Fruit fly (Drosophila melanogaster): ENCODE measurements around the gene CG3719.

The CG3719 gene

dm6 chrX:1357501-1357900 lies 22.8 kb downstream of the CG3719 start, which contains the start of gene png:
Gene png, minus strand, starts transcription at chrX:1357601.
- TF ChIP-seq psq (optimal IDR thresholded peaks at IDR 0.05) (no peak), pan (optimal IDR thresholded peaks at IDR 0.05) (no peak), Dll (optimal IDR thresholded peaks at IDR 0.05) (no peak), EcR (GFP tag; optimal IDR thresholded peaks at IDR 0.05) (no peak), usp (GFP tag; optimal IDR thresholded peaks at IDR 0.05) (no peak), CG8478 (optimal IDR thresholded peaks at IDR 0.05) (no peak)

dm6 chrX:1353322-1354212 lies 26.7 kb downstream of the CG3719 start, which contains the start of the genes CG12773 and CG11417:
Gene CG12773, minus strand, starts transcription at chrX:1353981.
Gene CG11417, plus strand, starts transcription at chrX:1354014.
- TF ChIP-seq Dll (optimal IDR thresholded peaks at IDR 0.05): no peak
- no peak for TF ChIP-seq EcR (GFP tag; optimal IDR thresholded peaks at IDR 0.05)
- TF ChIP-seq CG8478 (optimal IDR thresholded peaks at IDR 0.05): no peak
- no peak for TF ChIP-seq usp (GFP tag; optimal IDR thresholded peaks at IDR 0.05)

DNA sequence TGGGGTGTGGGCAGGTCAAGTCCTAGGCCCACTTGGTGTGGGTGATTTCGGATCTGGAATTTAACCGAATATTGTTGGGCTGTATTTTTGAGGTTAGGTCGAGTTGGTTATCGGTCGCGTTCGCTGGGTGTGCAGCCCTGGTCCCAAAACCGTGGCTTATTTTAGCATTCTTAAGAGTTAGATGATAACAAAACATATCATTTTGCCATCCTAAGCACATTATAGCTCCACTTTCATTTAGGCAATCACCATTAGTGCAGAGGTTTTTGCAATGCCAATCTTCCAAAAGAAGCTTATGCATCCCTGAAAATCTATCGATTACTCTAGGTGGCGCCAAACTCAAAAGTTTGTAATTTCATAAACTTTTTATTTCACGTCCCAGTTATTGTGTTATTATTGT lies 31.0 kb downstream of the CG3719 start, which contains the start of gene MTPAP:
Gene MTPAP (minus strand): TSS at position 103 of the 400 bp plus-strand sequence.
- TF ChIP-seq EcR (GFP tag; optimal IDR thresholded peaks at IDR 0.05) (no peak), psq (optimal IDR thresholded peaks at IDR 0.05) (no peak), pan (optimal IDR thresholded peaks at IDR 0.05) (no peak), usp (GFP tag; optimal IDR thresholded peaks at IDR 0.05) (no peak), Dll (optimal IDR thresholded peaks at IDR 0.05) (no peak), CG8478 (optimal IDR thresholded peaks at IDR 0.05) (no peak)

dm6 chrX:1346833-1347232 lies 33.4 kb downstream of the CG3719 start:
- TF ChIP-seq pan (optimal IDR thresholded peaks at IDR 0.05): no peak
- no peak for TF ChIP-seq CG8478 (optimal IDR thresholded peaks at IDR 0.05)
- TF ChIP-seq psq (optimal IDR thresholded peaks at IDR 0.05): no peak
- no peak for TF ChIP-seq EcR (GFP tag; optimal IDR thresholded peaks at IDR 0.05)
- TF ChIP-seq usp (GFP tag; optimal IDR thresholded peaks at IDR 0.05): no peak
- no peak for TF ChIP-seq Dll (optimal IDR thresholded peaks at IDR 0.05)

DNA sequence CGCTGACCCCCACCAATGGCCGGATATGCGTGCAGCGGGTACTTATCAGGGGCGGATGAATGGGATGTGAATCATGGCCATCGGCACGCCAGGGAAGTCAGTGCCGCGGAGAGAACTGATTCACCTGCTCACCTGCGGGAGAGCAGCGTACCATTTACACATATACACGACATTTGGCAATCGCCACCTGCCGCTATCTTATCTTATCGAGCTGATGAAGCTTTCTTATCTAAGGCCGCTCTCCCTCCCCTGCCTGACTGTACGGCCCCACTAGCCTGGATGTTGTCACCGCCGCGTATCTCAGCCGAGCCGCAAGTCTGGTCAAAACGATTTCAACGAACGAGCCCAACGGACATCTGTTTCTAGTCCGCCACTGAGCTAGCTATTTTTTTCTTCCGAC lies 34.0 kb downstream of the CG3719 start, which contains the start of gene Tsp2A:
Gene Tsp2A (plus strand): TSS at position 298 of the 400 bp plus-strand sequence.
- TF ChIP-seq pan (optimal IDR thresholded peaks at IDR 0.05): no peak
- no peak for TF ChIP-seq usp (GFP tag; optimal IDR thresholded peaks at IDR 0.05)
- no peak for TF ChIP-seq psq (optimal IDR thresholded peaks at IDR 0.05)
- TF ChIP-seq CG8478 (optimal IDR thresholded peaks at IDR 0.05): no peak
- no peak for TF ChIP-seq EcR (GFP tag; optimal IDR thresholded peaks at IDR 0.05)
- no peak for TF ChIP-seq Dll (optimal IDR thresholded peaks at IDR 0.05)

DNA sequence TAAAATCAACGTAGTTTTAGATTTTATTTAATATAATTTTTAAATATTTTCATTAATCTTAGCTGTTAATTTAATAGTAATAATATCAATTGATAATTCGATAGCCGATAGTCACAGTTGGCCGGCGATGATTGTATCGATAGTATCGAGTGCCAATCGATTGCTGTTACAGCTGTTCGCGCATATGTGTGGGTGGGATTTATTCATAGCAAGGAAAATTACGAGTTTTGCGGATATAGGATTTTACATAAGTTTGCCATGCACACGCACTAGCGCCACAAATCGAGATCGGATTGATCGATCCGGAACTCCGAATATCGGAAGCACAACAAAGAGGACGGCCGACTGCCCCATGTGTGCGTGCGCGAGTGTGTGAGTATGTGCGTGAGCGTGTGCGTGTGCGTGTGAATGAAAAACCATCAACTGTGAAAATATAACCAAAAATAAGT lies 38.3 kb downstream of the CG3719 start, which contains the start of gene Naa30A:
Gene Naa30A (plus strand): TSS at position 163 of the 449 bp plus-strand sequence.
- TF ChIP-seq EcR (GFP tag; optimal IDR thresholded peaks at IDR 0.05) (no peak), psq (optimal IDR thresholded peaks at IDR 0.05) (no peak), pan (optimal IDR thresholded peaks at IDR 0.05) (no peak), CG8478 (optimal IDR thresholded peaks at IDR 0.05) (no peak), usp (GFP tag; optimal IDR thresholded peaks at IDR 0.05) (no peak), Dll (optimal IDR thresholded peaks at IDR 0.05) (no peak)

- no peak for TF ChIP-seq pan (optimal IDR thresholded peaks at IDR 0.05)
- no peak for TF ChIP-seq EcR (GFP tag; optimal IDR thresholded peaks at IDR 0.05)
- no peak for TF ChIP-seq psq (optimal IDR thresholded peaks at IDR 0.05)
- no peak for TF ChIP-seq CG8478 (optimal IDR thresholded peaks at IDR 0.05)
- no peak for TF ChIP-seq Dll (optimal IDR thresholded peaks at IDR 0.05)
- no peak for TF ChIP-seq usp (GFP tag; optimal IDR thresholded peaks at IDR 0.05)
Observed at dm6 chrX:1341528-1341927, 38.8 kb downstream of the CG3719 start, which contains the start of gene CG11409. Gene CG11409, minus strand, starts transcription at chrX:1341587.

DNA sequence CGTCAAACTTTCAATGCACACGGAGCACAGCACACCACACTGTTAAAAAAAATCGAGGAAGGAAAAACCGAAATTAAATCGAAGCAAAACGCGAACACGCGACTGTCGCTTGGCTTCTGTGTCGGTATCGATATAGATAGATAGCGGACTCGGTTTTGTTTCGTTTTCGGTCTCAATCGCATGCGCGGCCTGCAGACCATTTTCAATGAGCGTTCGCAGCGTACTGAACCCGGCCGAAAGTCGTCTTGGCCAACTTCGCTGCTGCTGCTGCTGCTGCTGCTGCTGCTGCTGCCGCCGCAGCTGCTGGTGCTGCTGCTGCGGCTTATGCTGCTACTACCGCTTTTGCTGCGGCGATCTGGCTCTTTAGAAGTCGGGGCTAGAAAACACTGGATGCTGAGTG lies 42.3 kb downstream of the CG3719 start:
- TF ChIP-seq usp (GFP tag; optimal IDR thresholded peaks at IDR 0.05) (no peak), Dll (optimal IDR thresholded peaks at IDR 0.05) (no peak), pan (optimal IDR thresholded peaks at IDR 0.05) (no peak), CG8478 (optimal IDR thresholded peaks at IDR 0.05) (no peak), psq (optimal IDR thresholded peaks at IDR 0.05) (no peak), EcR (GFP tag; optimal IDR thresholded peaks at IDR 0.05) (no peak)

Measured in whole organism.